Worm (Caenorhabditis elegans): ENCODE results near the gene romo-1.

The romo-1 gene

ce11 chrII:13199674-13200215 is 38.0 kb downstream of the romo-1 start, which contains the start of gene btf-1:
TSS of gene btf-1 (plus strand) at chrII:13200165.
- no peak for TF ChIP-seq F57C9.4 (tag; optimal IDR thresholded peaks at IDR 0.05)
- TF ChIP-seq F39B2.1 (GFP tag; IDR thresholded peaks at IDR 0.05): no peak
- no peak for TF ChIP-seq egl-44 (GFP tag; IDR thresholded peaks at IDR 0.05)
- peak; percentile 82 for TF ChIP-seq lin-40 (tag; optimal IDR thresholded peaks at IDR 0.05)
- no peak for TF ChIP-seq unc-62 (GFP tag; optimal IDR thresholded peaks at IDR 0.05)
- no peak for TF ChIP-seq lin-26 (GFP tag; IDR thresholded peaks at IDR 0.05)
- no peak for TF ChIP-seq egl-18 (GFP tag; IDR thresholded peaks at IDR 0.05)
- TF ChIP-seq ekl-4 (GFP tag; IDR thresholded peaks at IDR 0.05): peak; percentile 74
- no peak for TF ChIP-seq nfya-1 (tag; optimal IDR thresholded peaks at IDR 0.05; ENCODE audit: borderline replicate concordance, insufficient read depth)
- TF ChIP-seq T07F8.4 (tag; optimal IDR thresholded peaks at IDR 0.05): peak; percentile 18
- TF ChIP-seq F52B5.7 (tag; optimal IDR thresholded peaks at IDR 0.05): no peak
- TF ChIP-seq nhr-120 (GFP tag; IDR thresholded peaks at IDR 0.05): no peak
- TF ChIP-seq gei-17 (GFP tag; optimal IDR thresholded peaks at IDR 0.05): no peak
- peak; percentile 78 for TF ChIP-seq B0336.3 (GFP tag; IDR thresholded peaks at IDR 0.05)
- TF ChIP-seq mes-4 (tag; optimal IDR thresholded peaks at IDR 0.05): no peak
- peak; percentile 20 for TF ChIP-seq lsy-27 (tag; optimal IDR thresholded peaks at IDR 0.05; ENCODE audit: borderline replicate concordance, insufficient read depth)
- peak; percentile 97 for TF ChIP-seq ceh-100 (GFP tag; IDR thresholded peaks at IDR 0.05)
- TF ChIP-seq K11D2.4 (GFP tag; IDR thresholded peaks at IDR 0.05): peak; percentile 80
- TF ChIP-seq lin-54 (GFP tag; optimal IDR thresholded peaks at IDR 0.05): peak; percentile 92
- no peak for TF ChIP-seq Y79H2A.3 (GFP tag; conservative IDR thresholded peaks at IDR 0.05)
- TF ChIP-seq ZK185.1 (tag; optimal IDR thresholded peaks at IDR 0.05; ENCODE audit: poor library complexity, severe bottlenecking): no peak
- TF ChIP-seq snpc-1.1 (tag; optimal IDR thresholded peaks at IDR 0.05; ENCODE audit: insufficient read depth): peak; percentile 13
- peak; percentile 11 for TF ChIP-seq ztf-26 (tag; optimal IDR thresholded peaks at IDR 0.05)
- TF ChIP-seq ccch-3 (GFP tag; optimal IDR thresholded peaks at IDR 0.05): peak; percentile 62
- TF ChIP-seq snpc-4 (GFP tag; optimal IDR thresholded peaks at IDR 0.05): no peak
- peak in 2 of 4 experiments; percentile 48 to 67 for TF ChIP-seq snpc-4 (tag; optimal IDR thresholded peaks at IDR 0.05)
- no peak for TF ChIP-seq ceh-58 (GFP tag; IDR thresholded peaks at IDR 0.05)
- no peak for TF ChIP-seq egrh-3 (GFP tag; IDR thresholded peaks at IDR 0.05)
- TF ChIP-seq nfyb-1 (GFP tag; IDR thresholded peaks at IDR 0.05): peak; percentile 81
- no peak for TF ChIP-seq nfya-2 (GFP tag; IDR thresholded peaks at IDR 0.05)
- peak; percentile 54; the same call in 1 of the 2 replicates for TF ChIP-seq bed-2 (GFP tag; IDR thresholded peaks at IDR 0.05)
- TF ChIP-seq fkh-3 (tag; optimal IDR thresholded peaks at IDR 0.05): no peak
- no peak for TF ChIP-seq nhr-80 (tag; optimal IDR thresholded peaks at IDR 0.05)
- TF ChIP-seq him-1 (tag; optimal IDR thresholded peaks at IDR 0.05): no peak
- peak; percentile 21 for TF ChIP-seq nhr-27 (tag; optimal IDR thresholded peaks at IDR 0.05)
- TF ChIP-seq hrde-1 (tag; optimal IDR thresholded peaks at IDR 0.05; ENCODE audit: borderline replicate concordance): peak; percentile 76
- no peak for TF ChIP-seq F57A8.1 (GFP tag; optimal IDR thresholded peaks at IDR 0.05)
- peak; percentile 60 for TF ChIP-seq mel-28 (tag; optimal IDR thresholded peaks at IDR 0.05; ENCODE audit: borderline replicate concordance)
- peak; percentile 47 for TF ChIP-seq ceh-27 (GFP tag; optimal IDR thresholded peaks at IDR 0.05)
- TF ChIP-seq let-526 (GFP tag; IDR thresholded peaks at IDR 0.05): no peak
- TF ChIP-seq hsf-1 (GFP tag; IDR thresholded peaks at IDR 0.05): no peak
- no peak for TF ChIP-seq ceh-79 (tag; optimal IDR thresholded peaks at IDR 0.05)
- TF ChIP-seq attf-6 (GFP tag; IDR thresholded peaks at IDR 0.05): no peak
- peak; percentile 19 for TF ChIP-seq pha-4 (tag; optimal IDR thresholded peaks at IDR 0.05)
- peak; percentile 42 for TF ChIP-seq snpc-1.3 (tag; optimal IDR thresholded peaks at IDR 0.05; ENCODE audit: insufficient read depth)
- TF ChIP-seq rpc-1 (optimal IDR thresholded peaks at IDR 0.05): no peak
- TF ChIP-seq rpc-1 (tag; optimal IDR thresholded peaks at IDR 0.05): no peak
- TF ChIP-seq hlh-26 (GFP tag; conservative IDR thresholded peaks at IDR 0.05): no peak

All from whole organism, young adult.